Fruit fly (Drosophila melanogaster) whole organism, prepupa: ENCODE data around the gene Atac2.

Source experiments
- CG3032 ChIP-seq: fragments of 200-800 bp; optimal IDR thresholded peaks from 2 replicates; lab custom pipeline; 2019; ENCODE audit warnings: missing biosample characterization, mild to moderate bottlenecking, missing genetic modification characterization, moderate library complexity
- CG6163 ChIP-seq: fragments of 200-800 bp; sonication (Bioruptor generic); IDR thresholded peaks from 3 replicates; pipeline ENCODE4 v1.3.6; 2022; ENCODE audit warnings: missing biosample characterization, missing genetic modification characterization
- CG8119 ChIP-seq: fragments of 200-800 bp; sonication (Bioruptor generic); IDR thresholded peaks from 3 replicates; pipeline ENCODE4 v1.3.6; 2022; ENCODE audit warnings: missing biosample characterization, missing genetic modification characterization
- CG8632 ChIP-seq: fragments of 200-800 bp; sonication (Bioruptor generic); optimal IDR thresholded peaks from 3 replicates; lab custom pipeline; 2016; ENCODE audit warnings: missing biosample characterization, missing genetic modification characterization
- Lpt ChIP-seq: fragments of 200-800 bp; sonication (Bioruptor generic); optimal IDR thresholded peaks from 3 replicates; lab custom pipeline; 2016; ENCODE audit warnings: missing biosample characterization, missing genetic modification characterization
- net ChIP-seq: fragments of 200-800 bp; sonication (Bioruptor generic); optimal IDR thresholded peaks from 3 replicates; lab custom pipeline; 2016; ENCODE audit warnings: missing biosample characterization, missing genetic modification characterization
- pdm3 ChIP-seq: fragments of 200-800 bp; sonication (Bioruptor generic); optimal IDR thresholded peaks from 3 replicates; lab custom pipeline; 2016; ENCODE audit warnings: missing biosample characterization, missing genetic modification characterization

dm6 chr2L:18641087-18641486 lies 29.0 kb upstream of the Atac2 start:
- TF ChIP-seq pdm3 (GFP tag; lab: Kevin White, UChicago) = no peak
- TF ChIP-seq CG3032 (tag; lab: Kevin White, UChicago) = no peak
- no peak for TF ChIP-seq Lpt (GFP tag; lab: Kevin White, UChicago)
- TF ChIP-seq net = no peak
- no peak for TF ChIP-seq CG8119 (GFP tag; lab: Robert Waterston, UW)
- TF ChIP-seq CG6163 (GFP tag; lab: Robert Waterston, UW) = no peak
- TF ChIP-seq CG8632 (GFP tag; lab: Kevin White, UChicago) = no peak
